Fruit fly (Drosophila melanogaster): ENCODE results near the gene Fkbp39.

Gene Fkbp39

DNA sequence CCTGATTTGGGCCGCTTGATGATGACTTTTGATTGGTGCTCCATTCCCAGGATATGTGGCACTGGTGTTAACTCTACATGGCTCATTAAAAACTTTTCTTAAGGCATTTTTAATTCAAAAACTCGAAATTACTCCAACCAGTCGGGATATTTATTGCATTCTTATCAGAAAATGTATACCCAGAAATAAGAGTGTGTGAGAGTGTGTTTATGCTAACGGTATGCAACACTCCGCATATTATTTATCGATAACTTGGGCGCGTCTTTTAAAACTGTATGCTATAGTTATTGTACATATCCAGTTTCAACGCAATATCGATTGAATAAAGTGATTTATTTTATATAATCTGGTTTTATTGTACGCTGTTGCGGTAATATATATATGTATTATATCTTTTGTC is 34.5 kb upstream of the Fkbp39 start, which contains the start of gene CG34404 (continued):
- peak; percentile 89 for TF ChIP-seq E2f2 (GFP tag; IDR thresholded peaks at IDR 0.05)
- no peak for TF ChIP-seq H15 (GFP tag; IDR thresholded peaks at IDR 0.05)
- TF ChIP-seq YL-1 (GFP tag; optimal IDR thresholded peaks at IDR 0.05): peak; percentile 9
- no peak for TF ChIP-seq Sry-β (GFP tag; optimal IDR thresholded peaks at IDR 0.05)
- TF ChIP-seq CG4282 (GFP tag; optimal IDR thresholded peaks at IDR 0.05): no peak
- peak; percentile 42; the same call in 1 of the 3 replicates for TF ChIP-seq HLH4C (GFP tag; IDR thresholded peaks at IDR 0.05; ENCODE audit: partially characterized antibody)
- TF ChIP-seq her (GFP tag; optimal IDR thresholded peaks at IDR 0.05): peak; percentile 4
- TF ChIP-seq CG13287 (GFP tag; IDR thresholded peaks at IDR 0.05; ENCODE audit: partially characterized antibody): peak; percentile 62
- TF ChIP-seq ato (GFP tag; IDR thresholded peaks at IDR 0.05; ENCODE audit: partially characterized antibody): peak; percentile 17; the same call in 1 of the 2 replicates
- peak; percentile 93 for TF ChIP-seq CG10267 (tag; optimal IDR thresholded peaks at IDR 0.05)
- no peak for TF ChIP-seq ttk (GFP tag; IDR thresholded peaks at IDR 0.05)
- no peak for TF ChIP-seq CG3065 (GFP tag; optimal IDR thresholded peaks at IDR 0.05)
- peak; percentile 39 for TF ChIP-seq bbx (GFP tag; IDR thresholded peaks at IDR 0.05; ENCODE audit: partially characterized antibody)
- 0 out of 3 replicates have a peak, but pooled peaks have one; percentile 25 for TF ChIP-seq ken (GFP tag; IDR thresholded peaks at IDR 0.05)

dm6 chr3R:15366839-15367238 is 33.9 kb upstream of the Fkbp39 start:
- TF ChIP-seq Nf-YC (tag; optimal IDR thresholded peaks at IDR 0.05) (no peak), CG30431 (GFP tag; optimal IDR thresholded peaks at IDR 0.05) (no peak), wdn (GFP tag; IDR thresholded peaks at IDR 0.05) (no peak), prd (optimal IDR thresholded peaks at IDR 0.05) (no peak), prd (GFP tag; IDR thresholded peaks at IDR 0.05) (peak; percentile 40; the same call in 2 of the 3 replicates), ci (GFP tag; IDR thresholded peaks at IDR 0.05) (no peak; the same call in 2 of the 3 replicates), fd3F (GFP tag; optimal IDR thresholded peaks at IDR 0.05) (peak; percentile 8), Chrac-16 (GFP tag; optimal IDR thresholded peaks at IDR 0.05) (no peak), Ptx1 (GFP tag; IDR thresholded peaks at IDR 0.05) (peak; percentile 39; the same call in 1 of the 2 replicates), CG30020 (tag; optimal IDR thresholded peaks at IDR 0.05) (no peak), Lpt (GFP tag; optimal IDR thresholded peaks at IDR 0.05) (no peak), HLH3B (GFP tag; IDR thresholded peaks at IDR 0.05) (peak; percentile 64; the same call in 1 of the 2 replicates), CG34224 (GFP tag; IDR thresholded peaks at IDR 0.05; ENCODE audit: partially characterized antibody) (no peak), sob (GFP tag; IDR thresholded peaks at IDR 0.05) (no peak), H15 (GFP tag; IDR thresholded peaks at IDR 0.05) (no peak), Bdp1 (GFP tag; optimal IDR thresholded peaks at IDR 0.05) (no peak), crol (GFP tag; IDR thresholded peaks at IDR 0.05) (no peak), CG12659 (GFP tag; optimal IDR thresholded peaks at IDR 0.05) (peak; percentile 30), Vsx1 (GFP tag; optimal IDR thresholded peaks at IDR 0.05) (no peak), CG4854 (GFP tag; optimal IDR thresholded peaks at IDR 0.05) (no peak), Bteb2 (GFP tag; optimal IDR thresholded peaks at IDR 0.05) (no peak), Bgb (GFP tag; IDR thresholded peaks at IDR 0.05; ENCODE audit: partially characterized antibody) (no peak), CG14050 (GFP tag; IDR thresholded peaks at IDR 0.05) (no peak), gsb-n (tag; optimal IDR thresholded peaks at IDR 0.05) (no peak), CG32772 (GFP tag; IDR thresholded peaks at IDR 0.05) (peak; percentile 42; the same call in 1 of the 2 replicates), otp (GFP tag; IDR thresholded peaks at IDR 0.05) (no peak), wek (GFP tag; optimal IDR thresholded peaks at IDR 0.05) (no peak), Hey (tag; optimal IDR thresholded peaks at IDR 0.05) (no peak), bowl (GFP tag; IDR thresholded peaks at IDR 0.05) (no peak), bab2 (GFP tag; optimal IDR thresholded peaks at IDR 0.05) (no peak), CG18764 (GFP tag; optimal IDR thresholded peaks at IDR 0.05) (no peak), CG3995 (GFP tag; optimal IDR thresholded peaks at IDR 0.05) (no peak), Med (GFP tag) (peak; percentile 29), CG3726 (GFP tag; IDR thresholded peaks at IDR 0.05) (no peak), onecut (GFP tag; IDR thresholded peaks at IDR 0.05) (no peak), Neu2 (GFP tag; optimal IDR thresholded peaks at IDR 0.05; ENCODE audit: borderline replicate concordance) (no peak), kay (GFP tag; optimal IDR thresholded peaks at IDR 0.05) (no peak), CG7372 (GFP tag; IDR thresholded peaks at IDR 0.05) (no peak)

All from whole organism, embryonic.